Worm (Caenorhabditis elegans): ENCODE data around the gene zim-3.

DNA sequence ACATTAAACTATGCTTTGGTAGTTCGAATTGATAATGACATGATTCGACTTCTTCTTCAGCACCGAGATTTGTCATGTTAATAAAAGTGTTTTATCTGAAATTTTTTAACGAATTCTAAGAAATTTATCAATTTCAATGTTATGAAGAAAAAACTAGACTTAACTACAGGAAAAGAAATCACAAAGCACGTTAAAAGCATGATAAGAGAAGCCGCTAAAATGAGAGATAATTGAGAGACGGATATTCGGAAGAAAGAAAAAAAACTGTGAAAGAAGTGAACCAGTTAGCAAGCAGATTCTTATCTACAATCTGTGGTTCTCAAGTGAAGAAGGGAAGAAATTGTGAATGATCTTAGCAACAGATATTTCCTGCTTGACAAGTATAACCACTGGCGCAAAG, 30.6 kb downstream of the zim-3 start, which contains the start of gene C43F9.4:
- TF ChIP-seq nfya-1 (tag; optimal IDR thresholded peaks at IDR 0.05; ENCODE audit: insufficient read depth) (no peak), nhr-12 (tag; optimal IDR thresholded peaks at IDR 0.05) (no peak), ceh-82 (tag; optimal IDR thresholded peaks at IDR 0.05) (no peak)
